Fruit fly (Drosophila melanogaster) whole organism, adult: ENCODE results near the gene Lcp65Ac.

Source experiments
- CG11617 ChIP-seq: fragments of 200-800 bp; sonication (Bioruptor generic); optimal IDR thresholded peaks from 2 replicates; lab custom pipeline; 2017; ENCODE audit warnings: mild to moderate bottlenecking, missing biosample characterization, missing genetic modification reagents, missing genetic modification characterization
- CG12768 ChIP-seq: fragments of 200-800 bp; sonication (Bioruptor generic); optimal IDR thresholded peaks from 2 replicates; lab custom pipeline; 2017; ENCODE audit warnings: missing biosample characterization, missing genetic modification characterization, mild to moderate bottlenecking, moderate library complexity, missing genetic modification reagents
- CG14711 ChIP-seq: fragments of 200-800 bp; sonication (Bioruptor generic); optimal IDR thresholded peaks from 2 replicates; lab custom pipeline; 2018; ENCODE audit warnings: missing biosample characterization, mild to moderate bottlenecking, missing genetic modification characterization, moderate library complexity
- CG33017 ChIP-seq: fragments of 200-800 bp; sonication (Bioruptor generic); optimal IDR thresholded peaks from 2 replicates; lab custom pipeline; 2018; ENCODE audit warnings: missing biosample characterization, mild to moderate bottlenecking, missing genetic modification characterization, moderate library complexity
- bab1 ChIP-seq: fragments of 200-800 bp; sonication (Bioruptor generic); optimal IDR thresholded peaks from 3 replicates; lab custom pipeline; 2019; ENCODE audit warnings: missing biosample characterization, mild to moderate bottlenecking, missing genetic modification characterization, moderate library complexity
- pad ChIP-seq: fragments of 200-800 bp; sonication (Bioruptor generic); optimal IDR thresholded peaks from 3 replicates; lab custom pipeline; 2017; ENCODE audit warnings: missing biosample characterization, missing genetic modification characterization, mild to moderate bottlenecking, moderate library complexity, missing genetic modification reagents
- toe ChIP-seq: fragments of 200-800 bp; sonication (Bioruptor generic); optimal IDR thresholded peaks from 2 replicates; lab custom pipeline; 2016; ENCODE audit warnings: missing biosample characterization, missing genetic modification characterization

DNA sequence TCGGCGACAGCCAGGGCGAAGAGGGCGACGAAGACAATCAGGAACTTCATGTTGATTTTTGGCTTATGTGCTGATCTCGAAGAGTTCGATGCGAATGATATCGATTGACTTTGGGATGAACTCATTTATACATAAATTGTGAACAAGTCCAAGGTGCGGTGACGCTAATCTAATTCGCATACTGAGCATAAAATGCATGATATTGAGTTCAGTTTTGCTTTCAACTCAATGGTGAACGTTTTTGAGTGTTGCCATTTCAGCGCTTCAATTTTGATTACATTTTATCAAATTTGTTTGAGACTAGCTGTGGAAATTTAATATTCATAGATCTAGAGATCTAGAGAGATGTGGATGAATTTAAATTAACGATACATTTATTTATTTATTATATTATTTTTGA lies 7.9 kb upstream of the Lcp65Ac start, which contains the start of gene Lcp65Af:
- TF ChIP-seq CG11617 (no peak), pad (GFP tag; lab: Kevin White, UChicago) (no peak), toe (GFP tag; lab: Kevin White, UChicago) (no peak), CG14711 (tag; lab: Kevin White, UChicago) (no peak), CG12768 (GFP tag; lab: Kevin White, UChicago) (no peak), bab1 (no peak), CG33017 (tag; lab: Kevin White, UChicago) (no peak)
